Worm (Caenorhabditis elegans) whole organism, mixed stage, embryonic: Measurements from ENCODE around the gene gpb-1.

Experiments
- bed-3 ChIP-seq: fragments of 200-800 bp; sonication (Bioruptor generic); optimal IDR thresholded peaks from 3 replicates; lab custom pipeline; 2018; ENCODE audit warnings: mild to moderate bottlenecking, missing genetic modification characterization, moderate library complexity, missing compliant biosample characterization
- blmp-1 ChIP-seq: fragments of 150-350 bp; optimal IDR thresholded peaks from 2 replicates; lab custom pipeline; 2014; ENCODE audit warnings: missing biosample characterization, missing genetic modification characterization
- ceh-43 ChIP-seq: fragments of 200-800 bp; sonication (Bioruptor generic); optimal IDR thresholded peaks from 2 replicates; lab custom pipeline; 2018; ENCODE audit warnings: mild to moderate bottlenecking, missing genetic modification characterization, moderate library complexity, missing compliant biosample characterization
- ceh-83 ChIP-seq: fragments of 200-800 bp; sonication (Bioruptor generic); optimal IDR thresholded peaks from 2 replicates; lab custom pipeline; 2018; ENCODE audit warnings: mild to moderate bottlenecking, missing genetic modification characterization, missing compliant biosample characterization
- ces-1 ChIP-seq: fragments of 150-350 bp; optimal IDR thresholded peaks from 2 replicates; lab custom pipeline; 2014; ENCODE audit warnings: missing biosample characterization, missing genetic modification reagents, missing genetic modification characterization
- cnd-1 ChIP-seq: fragments of 200-800 bp; sonication (Bioruptor generic); optimal IDR thresholded peaks from 2 replicates; lab custom pipeline; 2018; ENCODE audit warnings: mild to moderate bottlenecking, missing genetic modification characterization, missing compliant biosample characterization
- elt-1 ChIP-seq: sonication (generic microtip); optimal IDR thresholded peaks from 2 replicates; lab custom pipeline; 2017; ENCODE audit warnings: missing genetic modification characterization, mild to moderate bottlenecking, missing compliant biosample characterization, antibody characterized with exemption, moderate library complexity, borderline replicate concordance; ENCODE audit not compliant: insufficient read depth
- elt-3 ChIP-seq: fragments of 150-350 bp; optimal IDR thresholded peaks from 2 replicates; lab custom pipeline; 2014; ENCODE audit warnings: missing biosample characterization, missing genetic modification characterization
- flh-1 ChIP-seq: fragments of 200-800 bp; sonication (Bioruptor generic); optimal IDR thresholded peaks from 2 replicates; lab custom pipeline; 2018; ENCODE audit warnings: mild to moderate bottlenecking, missing genetic modification characterization, moderate library complexity, missing compliant biosample characterization
- ham-2 ChIP-seq: fragments of 200-800 bp; sonication (Bioruptor generic); optimal IDR thresholded peaks from 2 replicates; lab custom pipeline; 2018; ENCODE audit warnings: mild to moderate bottlenecking, missing genetic modification characterization, missing compliant biosample characterization
- hlh-1 ChIP-seq: fragments of 150-350 bp; optimal IDR thresholded peaks from 2 replicates; lab custom pipeline; 2014; ENCODE audit warnings: missing biosample characterization, missing genetic modification reagents, missing genetic modification characterization
- lin-13 ChIP-seq: fragments of 150-350 bp; optimal IDR thresholded peaks from 2 replicates; lab custom pipeline; 2014; ENCODE audit warnings: missing biosample characterization, missing genetic modification characterization
- lin-32 ChIP-seq: fragments of 200-800 bp; sonication (Bioruptor generic); optimal IDR thresholded peaks from 2 replicates; lab custom pipeline; 2018; ENCODE audit warnings: mild to moderate bottlenecking, missing genetic modification characterization, missing compliant biosample characterization
- lsy-2 ChIP-seq: fragments of 150-350 bp; optimal IDR thresholded peaks from 2 replicates; lab custom pipeline; 2014; ENCODE audit warnings: missing biosample characterization, missing genetic modification characterization
- mab-5 ChIP-seq: fragments of 150-350 bp; optimal IDR thresholded peaks from 2 replicates; lab custom pipeline; 2014; ENCODE audit warnings: missing biosample characterization, missing genetic modification characterization
- mep-1 ChIP-seq: fragments of 150-350 bp; optimal IDR thresholded peaks from 2 replicates; lab custom pipeline; 2017; ENCODE audit warnings: missing biosample characterization, missing genetic modification reagents, missing genetic modification characterization, inconsistent platforms
- mls-2 ChIP-seq: sonication (generic microtip); optimal IDR thresholded peaks from 2 replicates; lab custom pipeline; 2016; ENCODE audit warnings: mild to moderate bottlenecking, missing genetic modification characterization, moderate library complexity, missing compliant biosample characterization
- nhr-12 ChIP-seq: fragments of 150-350 bp; optimal IDR thresholded peaks from 2 replicates; lab custom pipeline; 2014; ENCODE audit warnings: missing biosample characterization, missing genetic modification characterization
- nhr-2 ChIP-seq: fragments of 150-350 bp; optimal IDR thresholded peaks from 2 replicates; lab custom pipeline; 2014; ENCODE audit warnings: missing biosample characterization, missing genetic modification characterization
- nhr-237 ChIP-seq: fragments of 150-350 bp; optimal IDR thresholded peaks from 2 replicates; lab custom pipeline; 2014; ENCODE audit warnings: missing biosample characterization, missing genetic modification characterization
- nhr-28 ChIP-seq: fragments of 150-350 bp; optimal IDR thresholded peaks from 2 replicates; lab custom pipeline; 2014; ENCODE audit warnings: missing biosample characterization, missing genetic modification characterization
- nhr-76 ChIP-seq: sonication (generic microtip); optimal IDR thresholded peaks from 2 replicates; lab custom pipeline; 2017; ENCODE audit warnings: missing biosample characterization, missing genetic modification characterization
- pha-4 ChIP-seq: fragments of 150-350 bp; optimal IDR thresholded peaks from 2 replicates; lab custom pipeline; 2018; ENCODE audit warnings: missing biosample characterization, missing genetic modification reagents, missing genetic modification characterization
- sem-2 ChIP-seq: fragments of 200-800 bp; sonication (Bioruptor generic); optimal IDR thresholded peaks from 2 replicates; lab custom pipeline; 2018; ENCODE audit warnings: mild to moderate bottlenecking, missing genetic modification characterization, missing compliant biosample characterization
- snpc-4 ChIP-seq: fragments of 150-350 bp; optimal IDR thresholded peaks from 2 replicates; lab custom pipeline; 2014; ENCODE audit warnings: missing biosample characterization, missing genetic modification characterization
- sptf-1 ChIP-seq: sonication (generic microtip); optimal IDR thresholded peaks from 2 replicates; lab custom pipeline; 2017; ENCODE audit warnings: mild to moderate bottlenecking, missing genetic modification characterization, moderate library complexity, missing compliant biosample characterization
- tbx-8 ChIP-seq: fragments of 200-800 bp; sonication (Bioruptor generic); optimal IDR thresholded peaks from 2 replicates; lab custom pipeline; 2018; ENCODE audit warnings: mild to moderate bottlenecking, missing genetic modification characterization, moderate library complexity, missing compliant biosample characterization
- unc-120 ChIP-seq: sonication (generic microtip); optimal IDR thresholded peaks from 2 replicates; lab custom pipeline; 2017; ENCODE audit warnings: missing genetic modification characterization, missing compliant biosample characterization; ENCODE audit not compliant: poor library complexity, severe bottlenecking
- unc-39 ChIP-seq: fragments of 150-350 bp; optimal IDR thresholded peaks from 2 replicates; lab custom pipeline; 2014; ENCODE audit warnings: missing biosample characterization, missing genetic modification characterization
- unc-62 ChIP-seq: fragments of 150-350 bp; optimal IDR thresholded peaks from 2 replicates; lab custom pipeline; 2014; ENCODE audit warnings: missing biosample characterization, missing genetic modification reagents, missing genetic modification characterization
- zip-8 ChIP-seq: fragments of 150-350 bp; optimal IDR thresholded peaks from 2 replicates; lab custom pipeline; 2014; ENCODE audit warnings: missing biosample characterization, missing genetic modification characterization
- ztf-11 ChIP-seq: fragments of 150-350 bp; optimal IDR thresholded peaks from 2 replicates; lab custom pipeline; 2014; ENCODE audit warnings: missing biosample characterization, missing genetic modification characterization

Gene gpb-1

ce11 chrII:11713569-11713968, 34.8 kb downstream of the gpb-1 start, which contains the start of gene F13D12.10:
Gene F13D12.10, plus strand, starts transcription at chrII:11713799.
- peak; percentile 7 for TF ChIP-seq unc-120 (tag; lab: Kevin White, UChicago)
- TF ChIP-seq hlh-1 (tag; lab: Kevin White, UChicago): peak; percentile 95
- TF ChIP-seq nhr-76 (tag; lab: Kevin White, UChicago): no peak

ce11 chrII:11710771-11711170, 37.6 kb downstream of the gpb-1 start:
- TF ChIP-seq blmp-1 (tag; lab: Kevin White, UChicago) (peak; percentile 52), ceh-43 (GFP tag; lab: Kevin White, UChicago) (no peak)

ce11 chrII:11709464-11709863, 38.9 kb downstream of the gpb-1 start, which contains the start of gene fcmt-1:
Gene fcmt-1, minus strand, starts transcription at chrII:11709564.
- TF ChIP-seq tbx-8 (GFP tag; lab: Kevin White, UChicago) (no peak), flh-1 (GFP tag; lab: Kevin White, UChicago) (no peak), nhr-28 (tag; lab: Kevin White, UChicago) (no peak), ces-1 (GFP tag; lab: Kevin White, UChicago) (no peak), lin-32 (no peak), ceh-43 (GFP tag; lab: Kevin White, UChicago) (no peak), snpc-4 (no peak), elt-1 (tag; lab: Kevin White, UChicago) (no peak), ceh-83 (no peak), bed-3 (GFP tag; lab: Kevin White, UChicago) (no peak), sem-2 (GFP tag; lab: Kevin White, UChicago) (no peak), nhr-237 (tag; lab: Kevin White, UChicago) (no peak), elt-3 (no peak), cnd-1 (no peak), unc-62 (no peak)

ce11 chrII:11705787-11706186, 42.6 kb downstream of the gpb-1 start, which contains the start of gene VF13D12L.3:
Gene VF13D12L.3, plus strand, starts transcription at chrII:11706009.
- no peak for TF ChIP-seq ceh-43 (GFP tag; lab: Kevin White, UChicago)
- no peak for TF ChIP-seq sptf-1
- TF ChIP-seq mls-2: no peak
- no peak for TF ChIP-seq mep-1 (tag; lab: Kevin White, UChicago)
- TF ChIP-seq unc-39: no peak
- no peak for TF ChIP-seq ces-1 (GFP tag; lab: Kevin White, UChicago)
- no peak for TF ChIP-seq lin-13 (tag; lab: Kevin White, UChicago)
- TF ChIP-seq tbx-8 (GFP tag; lab: Kevin White, UChicago): no peak
- no peak for TF ChIP-seq mab-5
- TF ChIP-seq pha-4 (tag; lab: Kevin White, UChicago): no peak
- TF ChIP-seq snpc-4: no peak
- no peak for TF ChIP-seq bed-3 (GFP tag; lab: Kevin White, UChicago)
- TF ChIP-seq sem-2 (GFP tag; lab: Kevin White, UChicago): no peak
- no peak for TF ChIP-seq nhr-237 (tag; lab: Kevin White, UChicago)
- no peak for TF ChIP-seq unc-120 (tag; lab: Kevin White, UChicago)
- TF ChIP-seq lin-32: no peak
- no peak for TF ChIP-seq ztf-11 (tag; lab: Kevin White, UChicago)
- TF ChIP-seq ceh-83: no peak
- TF ChIP-seq ham-2 (GFP tag; lab: Kevin White, UChicago): no peak

ce11 chrII:11700635-11701034, 47.8 kb downstream of the gpb-1 start:
- TF ChIP-seq cnd-1 (no peak), ceh-83 (no peak)

ce11 chrII:11700200-11700599, 48.2 kb downstream of the gpb-1 start, which contains the start of gene inos-1:
Gene inos-1, minus strand, starts transcription at chrII:11700300.
- TF ChIP-seq ztf-11 (tag; lab: Kevin White, UChicago) (no peak), unc-62 (no peak), ceh-43 (GFP tag; lab: Kevin White, UChicago) (no peak), hlh-1 (tag; lab: Kevin White, UChicago) (no peak), sem-2 (GFP tag; lab: Kevin White, UChicago) (no peak), ham-2 (GFP tag; lab: Kevin White, UChicago) (no peak), tbx-8 (GFP tag; lab: Kevin White, UChicago) (no peak), lsy-2 (no peak), cnd-1 (no peak), elt-3 (no peak), nhr-2 (no peak), nhr-76 (tag; lab: Kevin White, UChicago) (no peak), bed-3 (GFP tag; lab: Kevin White, UChicago) (no peak), mab-5 (no peak), nhr-237 (tag; lab: Kevin White, UChicago) (no peak), zip-8 (tag; lab: Kevin White, UChicago) (no peak), mep-1 (tag; lab: Kevin White, UChicago) (no peak), nhr-12 (tag; lab: Kevin White, UChicago) (no peak)
- TF ChIP-seq, all 35 proteins: peak for 0
